Fruit fly (Drosophila melanogaster) whole organism, embryonic: ENCODE measurements around the gene CG32192.

Experiments used
- Antp ChIP-seq: fragments of 200-800 bp; sonication (Bioruptor generic); optimal IDR thresholded peaks from 3 replicates; lab custom pipeline; 2016; ENCODE audit warnings: missing biosample characterization, missing genetic modification characterization
- CG10147 ChIP-seq: fragments of 200-800 bp; sonication (Bioruptor generic); optimal IDR thresholded peaks from 2 replicates; lab custom pipeline; 2019; ENCODE audit warnings: missing biosample characterization, mild to moderate bottlenecking, missing genetic modification characterization, moderate library complexity
- CG10431 ChIP-seq: fragments of 200-800 bp; sonication (Bioruptor generic); optimal IDR thresholded peaks from 3 replicates; lab custom pipeline; 2018; ENCODE audit warnings: missing biosample characterization, mild to moderate bottlenecking, missing genetic modification characterization
- CG10462 ChIP-seq: fragments of 200-800 bp; sonication (Bioruptor generic); optimal IDR thresholded peaks from 2 replicates; lab custom pipeline; 2016; ENCODE audit warnings: missing biosample characterization, missing genetic modification characterization
- CG10543 ChIP-seq: fragments of 200-800 bp; sonication (Bioruptor generic); optimal IDR thresholded peaks from 3 replicates; lab custom pipeline; 2017; ENCODE audit warnings: missing biosample characterization, mild to moderate bottlenecking, missing genetic modification characterization, moderate library complexity
- CG11560 ChIP-seq: fragments of 200-800 bp; sonication (Bioruptor generic); IDR thresholded peaks from 3 replicates; pipeline ENCODE4 v1.3.6; 2022; ENCODE audit warnings: missing biosample characterization, missing genetic modification characterization
- CG11723 ChIP-seq: fragments of 200-800 bp; sonication (Bioruptor generic); optimal IDR thresholded peaks from 2 replicates; lab custom pipeline; 2017; ENCODE audit warnings: missing biosample characterization, mild to moderate bottlenecking, missing genetic modification characterization
- CG12219 ChIP-seq: fragments of 200-800 bp; sonication (Bioruptor generic); optimal IDR thresholded peaks from 3 replicates; lab custom pipeline; 2018; ENCODE audit warnings: missing biosample characterization, mild to moderate bottlenecking, missing genetic modification characterization
- CG12236 ChIP-seq: fragments of 200-800 bp; sonication (Bioruptor generic); optimal IDR thresholded peaks from 2 replicates; lab custom pipeline; 2016; ENCODE audit warnings: missing biosample characterization, missing genetic modification characterization
- CG12769 ChIP-seq: fragments of 200-800 bp; sonication (Bioruptor generic); optimal IDR thresholded peaks from 2 replicates; lab custom pipeline; 2019; ENCODE audit warnings: missing biosample characterization, mild to moderate bottlenecking, missing genetic modification characterization, moderate library complexity
- CG14710 ChIP-seq: fragments of 200-800 bp; sonication (Bioruptor generic); optimal IDR thresholded peaks from 3 replicates; lab custom pipeline; 2019; ENCODE audit warnings: missing biosample characterization, mild to moderate bottlenecking, missing genetic modification characterization, moderate library complexity
- CG15601 ChIP-seq: fragments of 200-800 bp; sonication (Bioruptor generic); optimal IDR thresholded peaks from 3 replicates; lab custom pipeline; 2019; ENCODE audit warnings: missing biosample characterization, mild to moderate bottlenecking, missing genetic modification characterization, moderate library complexity
- CG17359 ChIP-seq: fragments of 200-800 bp; sonication (Bioruptor generic); optimal IDR thresholded peaks from 3 replicates; lab custom pipeline; 2018; ENCODE audit warnings: missing biosample characterization, mild to moderate bottlenecking, missing genetic modification characterization, moderate library complexity
- CG17829 ChIP-seq: fragments of 200-800 bp; optimal IDR thresholded peaks from 2 replicates; lab custom pipeline; 2019; ENCODE audit warnings: missing biosample characterization, mild to moderate bottlenecking, missing genetic modification characterization, moderate library complexity
- CG2120 ChIP-seq: fragments of 200-800 bp; sonication (Bioruptor generic); optimal IDR thresholded peaks from 3 replicates; lab custom pipeline; 2016; ENCODE audit warnings: missing biosample characterization, missing genetic modification characterization
- CG3065 ChIP-seq: fragments of 200-800 bp; sonication (Bioruptor generic); optimal IDR thresholded peaks from 2 replicates; lab custom pipeline; 2016; ENCODE audit warnings: missing biosample characterization, missing genetic modification characterization
- CG4617 ChIP-seq: fragments of 200-800 bp; sonication (Bioruptor generic); optimal IDR thresholded peaks from 3 replicates; lab custom pipeline; 2016; ENCODE audit warnings: missing biosample characterization, missing genetic modification characterization, borderline replicate concordance
- CG5180 ChIP-seq: fragments of 200-800 bp; sonication (Bioruptor generic); optimal IDR thresholded peaks from 3 replicates; lab custom pipeline; 2017; ENCODE audit warnings: missing biosample characterization, missing genetic modification characterization, mild to moderate bottlenecking, moderate library complexity, missing genetic modification reagents
- CG8281 ChIP-seq: fragments of 200-800 bp; sonication (Bioruptor generic); optimal IDR thresholded peaks from 2 replicates; lab custom pipeline; 2018; ENCODE audit warnings: missing biosample characterization, mild to moderate bottlenecking, missing genetic modification characterization, moderate library complexity
- CG9609 ChIP-seq: fragments of 200-800 bp; sonication (Bioruptor generic); optimal IDR thresholded peaks from 3 replicates; lab custom pipeline; 2016; ENCODE audit warnings: missing biosample characterization, missing genetic modification characterization
- Deaf1 ChIP-seq: fragments of 200-800 bp; optimal IDR thresholded peaks from 3 replicates; lab custom pipeline; 2019; ENCODE audit warnings: missing biosample characterization, mild to moderate bottlenecking, missing genetic modification characterization, moderate library complexity
- Dip3 ChIP-seq: fragments of 200-800 bp; sonication (Bioruptor generic); optimal IDR thresholded peaks from 3 replicates; lab custom pipeline; 2016; ENCODE audit warnings: missing biosample characterization, missing genetic modification characterization
- Doc3 ChIP-seq: fragments of 200-800 bp; sonication (Bioruptor generic); IDR thresholded peaks from 3 replicates; pipeline ENCODE4 v1.3.6; 2022; ENCODE audit warnings: missing biosample characterization, missing genetic modification characterization; ENCODE audit not compliant: partially characterized antibody
- E2f2 ChIP-seq: fragments of 200-800 bp; sonication (Bioruptor generic); IDR thresholded peaks from 2 replicates; pipeline ENCODE4 v1.3.6; 2022; ENCODE audit warnings: missing biosample characterization, missing genetic modification characterization
- Fer3 ChIP-seq: fragments of 200-800 bp; sonication (Bioruptor generic); optimal IDR thresholded peaks from 2 replicates; lab custom pipeline; 2018; ENCODE audit warnings: missing biosample characterization, mild to moderate bottlenecking, missing genetic modification characterization, moderate library complexity
- H2.0 ChIP-seq: fragments of 200-800 bp; sonication (Bioruptor generic); IDR thresholded peaks from 2 replicates; pipeline ENCODE4 v1.3.6; 2022; ENCODE audit warnings: missing biosample characterization, missing genetic modification characterization
- HHEX ChIP-seq: fragments of 200-800 bp; sonication (Bioruptor generic); optimal IDR thresholded peaks from 3 replicates; lab custom pipeline; 2017; ENCODE audit warnings: missing biosample characterization, mild to moderate bottlenecking, missing genetic modification characterization, missing genetic modification reagents
- HLH4C ChIP-seq: fragments of 200-800 bp; sonication (Bioruptor generic); IDR thresholded peaks from 3 replicates; pipeline ENCODE4 v1.3.6; 2022; ENCODE audit warnings: missing biosample characterization, missing genetic modification characterization; ENCODE audit not compliant: partially characterized antibody
- Mad ChIP-seq: fragments of 200-800 bp; sonication (Bioruptor generic); optimal IDR thresholded peaks from 2 replicates; lab custom pipeline; 2016; ENCODE audit warnings: missing biosample characterization, missing genetic modification characterization
- Myb ChIP-seq: fragments of 200-800 bp; sonication (Bioruptor generic); optimal IDR thresholded peaks from 2 replicates; lab custom pipeline; 2016; ENCODE audit warnings: missing biosample characterization, missing genetic modification characterization
- Ravus ChIP-seq: fragments of 200-800 bp; sonication (Bioruptor generic); IDR thresholded peaks from 2 replicates; pipeline ENCODE4 v1.3.6; 2022; ENCODE audit warnings: missing biosample characterization, missing genetic modification characterization
- TFAM ChIP-seq: fragments of 200-800 bp; sonication (Bioruptor generic); optimal IDR thresholded peaks from 2 replicates; lab custom pipeline; 2017; ENCODE audit warnings: missing biosample characterization, missing genetic modification characterization, inconsistent platforms
- dmrt99B ChIP-seq: fragments of 200-800 bp; sonication (Bioruptor generic); optimal IDR thresholded peaks from 2 replicates; lab custom pipeline; 2018; ENCODE audit warnings: missing biosample characterization, mild to moderate bottlenecking, missing genetic modification characterization, moderate library complexity
- ems ChIP-seq: fragments of 200-800 bp; sonication (Bioruptor generic); optimal IDR thresholded peaks from 3 replicates; lab custom pipeline; 2016; ENCODE audit warnings: missing biosample characterization, missing genetic modification characterization
- fd3F ChIP-seq: fragments of 200-800 bp; sonication (Bioruptor generic); optimal IDR thresholded peaks from 2 replicates; lab custom pipeline; 2018; ENCODE audit warnings: missing biosample characterization, mild to moderate bottlenecking, missing genetic modification characterization, moderate library complexity
- gce ChIP-seq: fragments of 200-800 bp; sonication (Bioruptor generic); IDR thresholded peaks from 3 replicates; pipeline ENCODE4 v1.3.6; 2022; ENCODE audit warnings: missing biosample characterization, missing genetic modification characterization
- grau ChIP-seq: fragments of 200-800 bp; optimal IDR thresholded peaks from 3 replicates; lab custom pipeline; 2019; ENCODE audit warnings: missing biosample characterization, mild to moderate bottlenecking, missing genetic modification characterization, moderate library complexity
- gt ChIP-seq: fragments of 200-800 bp; sonication (Bioruptor generic); IDR thresholded peaks from 2 replicates; pipeline ENCODE4 v1.3.6; 2022; ENCODE audit warnings: missing biosample characterization, missing genetic modification characterization
- kni ChIP-seq: fragments of 200-800 bp; sonication (Bioruptor generic); optimal IDR thresholded peaks from 3 replicates; lab custom pipeline; 2017; ENCODE audit warnings: mild to moderate bottlenecking, missing biosample characterization, missing genetic modification reagents, missing genetic modification characterization
- lilli ChIP-seq: fragments of 200-800 bp; sonication (Bioruptor generic); optimal IDR thresholded peaks from 3 replicates; lab custom pipeline; 2016; ENCODE audit warnings: missing biosample characterization, missing genetic modification characterization
- luna ChIP-seq: fragments of 200-800 bp; sonication (Bioruptor generic); optimal IDR thresholded peaks from 2 replicates; lab custom pipeline; 2016; ENCODE audit warnings: missing biosample characterization, missing genetic modification characterization
- nerfin-1 ChIP-seq: fragments of 200-800 bp; sonication (Bioruptor generic); optimal IDR thresholded peaks from 3 replicates; lab custom pipeline; 2019; ENCODE audit warnings: missing biosample characterization, mild to moderate bottlenecking, missing genetic modification characterization, moderate library complexity
- nerfin-2 ChIP-seq: fragments of 200-800 bp; sonication (Bioruptor generic); IDR thresholded peaks from 2 replicates; pipeline ENCODE4 v1.3.6; 2022; ENCODE audit warnings: missing biosample characterization, missing genetic modification characterization; ENCODE audit not compliant: partially characterized antibody
- org-1 ChIP-seq: fragments of 200-800 bp; sonication (Bioruptor generic); optimal IDR thresholded peaks from 2 replicates; lab custom pipeline; 2017; ENCODE audit warnings: missing biosample characterization, missing genetic modification characterization
- otp ChIP-seq: fragments of 200-800 bp; sonication (Bioruptor generic); IDR thresholded peaks from 3 replicates; pipeline ENCODE4, ENCODE4 v1.3.6; 2022; ENCODE audit warnings: missing biosample characterization, missing genetic modification characterization
- ranshi ChIP-seq: fragments of 200-800 bp; sonication (Bioruptor generic); IDR thresholded peaks from 2 replicates; pipeline ENCODE4 v1.3.6; 2022; ENCODE audit warnings: missing biosample characterization, missing genetic modification characterization
- sc ChIP-seq, 3 experiments: fragments of >200 bp in 2 of 3; fragments of 200-800 bp in 1 of 3; sonication (Bioruptor generic) in 1 of 3; optimal IDR thresholded peaks; 2 replicates in 2 of 3; 3 replicates in 1 of 3; lab custom pipeline; 2017; ENCODE audit warnings: mild to moderate bottlenecking in 1 of 3, missing biosample characterization in 1 of 3, missing genetic modification characterization in 1 of 3, missing genetic modification reagents in 1 of 3
- ssp ChIP-seq: fragments of 200-800 bp; sonication (Bioruptor generic); IDR thresholded peaks from 2 replicates; pipeline ENCODE4 v1.3.6; 2022; ENCODE audit warnings: missing biosample characterization, missing genetic modification characterization
- tap ChIP-seq: fragments of 200-800 bp; optimal IDR thresholded peaks from 3 replicates; lab custom pipeline; 2019; ENCODE audit warnings: missing biosample characterization, mild to moderate bottlenecking, missing genetic modification characterization, moderate library complexity
- zen2 ChIP-seq: fragments of 200-800 bp; sonication (Bioruptor generic); IDR thresholded peaks from 3 replicates; pipeline ENCODE4 v1.3.6; 2022; ENCODE audit warnings: missing biosample characterization, missing genetic modification characterization; ENCODE audit not compliant: partially characterized antibody

The CG32192 gene

dm6 chr3L:18020944-18021343 is 19.2 kb upstream of the CG32192 start (continued):
- no peak for TF ChIP-seq grau (tag; lab: Kevin White, UChicago)
- TF ChIP-seq CG15601 (tag; lab: Kevin White, UChicago) = no peak
- no peak for TF ChIP-seq CG8281
- TF ChIP-seq H2.0 = no peak
- TF ChIP-seq sc (optimal IDR thresholded peaks at IDR 0.05; lab: Kevin White, UChicago) = no peak
- no peak for TF ChIP-seq sc (GFP tag; optimal IDR thresholded peaks at IDR 0.05; lab: Kevin White, UChicago)
- no peak for TF ChIP-seq Dip3 (GFP tag; lab: Kevin White, UChicago)
- no peak for TF ChIP-seq CG11560 (tag; lab: Robert Waterston, UW)
- no peak for TF ChIP-seq E2f2
- no peak for TF ChIP-seq CG9609
- TF ChIP-seq dmrt99B (tag; lab: Kevin White, UChicago) = peak; percentile 1
- peak; percentile 0 for TF ChIP-seq CG12219 (GFP tag; lab: Kevin White, UChicago)
- TF ChIP-seq Deaf1 (tag; lab: Kevin White, UChicago) = peak; percentile 62
- no peak for TF ChIP-seq tap
- TF ChIP-seq gt (GFP tag; lab: Robert Waterston, UW) = no peak
- TF ChIP-seq CG5180 (GFP tag; lab: Kevin White, UChicago) = no peak
- peak; percentile 10 for TF ChIP-seq CG11723 (GFP tag; lab: Kevin White, UChicago)
- TF ChIP-seq TFAM = no peak
- TF ChIP-seq Ravus (GFP tag; lab: Robert Waterston, UW) = no peak
- no peak for TF ChIP-seq Myb (GFP tag; lab: Kevin White, UChicago)
- TF ChIP-seq Antp (GFP tag; lab: Kevin White, UChicago) = no peak
- peak; percentile 40 for TF ChIP-seq kni
- TF ChIP-seq Doc3 = no peak
- no peak for TF ChIP-seq CG12769 (tag; lab: Kevin White, UChicago)
- no peak for TF ChIP-seq nerfin-2
- no peak for TF ChIP-seq ranshi (GFP tag; lab: Robert Waterston, UW)
- TF ChIP-seq CG10147 (GFP tag; lab: Kevin White, UChicago) = no peak
- no peak for TF ChIP-seq fd3F (GFP tag; lab: Kevin White, UChicago)
- TF ChIP-seq CG10431 (GFP tag; lab: Kevin White, UChicago) = no peak
- no peak for TF ChIP-seq HLH4C (GFP tag; lab: Robert Waterston, UW)
- 0 out of 3 replicates have a peak, but pooled peaks have one; percentile 21 for TF ChIP-seq gce (GFP tag; lab: Robert Waterston, UW)
- TF ChIP-seq CG17359 (tag; lab: Kevin White, UChicago) = peak; percentile 9
- no peak for TF ChIP-seq CG4617 (GFP tag; lab: Kevin White, UChicago)
- no peak for TF ChIP-seq luna (GFP tag; lab: Kevin White, UChicago)
- TF ChIP-seq Mad (GFP tag; lab: Kevin White, UChicago) = no peak
- no peak for TF ChIP-seq nerfin-1 (tag; lab: Kevin White, UChicago)
- TF ChIP-seq zen2 (GFP tag; lab: Robert Waterston, UW) = no peak
- no peak for TF ChIP-seq ems (GFP tag; lab: Kevin White, UChicago)
- TF ChIP-seq CG10543 = peak; percentile 26
- TF ChIP-seq CG17829 = no peak
- no peak for TF ChIP-seq CG14710
- no peak for TF ChIP-seq ssp (GFP tag; lab: Robert Waterston, UW)
- TF ChIP-seq org-1 = no peak
- no peak for TF ChIP-seq CG2120 (GFP tag; lab: Kevin White, UChicago)
- no peak for TF ChIP-seq lilli (GFP tag; lab: Kevin White, UChicago)
- peak; percentile 28 for TF ChIP-seq Fer3 (tag; lab: Kevin White, UChicago)
- no peak for TF ChIP-seq CG10462 (GFP tag; lab: Kevin White, UChicago)
- TF ChIP-seq otp = peak; percentile 40; the same call in 1 of the 3 replicates
- no peak for TF ChIP-seq CG12236 (GFP tag; lab: Kevin White, UChicago)
- peak; percentile 48 for TF ChIP-seq HHEX (GFP tag; lab: Kevin White, UChicago)
- no peak for TF ChIP-seq CG3065 (GFP tag; lab: Kevin White, UChicago)
